Worm (Caenorhabditis elegans): ENCODE results near the gene hot-2.
A peak's percentile ranks its signal among the peaks of the same experiment; 100 is the strongest.

DNA sequence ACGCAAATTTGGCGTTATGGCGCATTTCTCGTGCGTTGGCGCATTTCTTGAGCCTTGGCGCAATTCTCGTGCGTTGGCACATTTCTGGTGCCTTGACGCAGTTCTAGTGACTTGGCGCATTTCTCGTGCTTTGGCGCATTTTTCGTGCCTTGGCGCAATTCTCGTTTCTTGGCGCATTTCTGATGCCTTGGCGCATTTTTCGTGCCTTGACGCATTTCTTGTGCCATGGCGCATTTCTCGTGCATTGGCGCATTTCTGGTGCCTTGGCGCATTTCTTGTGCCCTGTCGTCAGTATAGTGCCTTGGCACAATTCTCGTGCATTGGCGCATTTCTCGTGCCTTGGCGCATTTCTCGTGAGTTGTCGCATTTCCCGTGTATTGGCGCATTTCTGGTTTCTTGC is 26.2 kb upstream of the hot-2 start:
- TF ChIP-seq che-1 (tag; optimal IDR thresholded peaks at IDR 0.05) (no peak), K09A11.1 (tag; optimal IDR thresholded peaks at IDR 0.05; ENCODE audit: insufficient read depth) (no peak), unc-86 (tag; optimal IDR thresholded peaks at IDR 0.05) (no peak), dmd-4 (tag; optimal IDR thresholded peaks at IDR 0.05; ENCODE audit: borderline replicate concordance) (no peak), T23F11.4 (GFP tag; optimal IDR thresholded peaks at IDR 0.05) (no peak), hlh-6 (tag; optimal IDR thresholded peaks at IDR 0.05) (peak; percentile 16), tbx-7 (tag; optimal IDR thresholded peaks at IDR 0.05) (no peak), ets-4 (tag; optimal IDR thresholded peaks at IDR 0.05) (no peak), pag-3 (tag; optimal IDR thresholded peaks at IDR 0.05; ENCODE audit: borderline replicate concordance) (no peak), tbx-2 (tag; optimal IDR thresholded peaks at IDR 0.05) (no peak)

Data from whole organism, late embryonic.